Worm (Caenorhabditis elegans) whole organism, L4 larva: ENCODE results near the gene C45G9.12.
"Not testable (repeated sequence)": the region's sequence is repeated elsewhere in the genome, so short reads cannot be mapped to it uniquely, and the experiment has no call there.

Source experiments
- F10B5.3 ChIP-seq: sonication (generic microtip); optimal IDR thresholded peaks from 2 replicates; lab custom pipeline; 2016; ENCODE audit warnings: mild to moderate bottlenecking, missing genetic modification characterization, missing compliant biosample characterization
- R02D3.7 ChIP-seq: fragments of 150-350 bp; sonication (generic microtip); optimal IDR thresholded peaks from 3 replicates; lab custom pipeline; 2014; ENCODE audit warnings: missing biosample characterization, missing genetic modification characterization
- Y105C5A.15 ChIP-seq: fragments of 200-800 bp; sonication (Bioruptor generic); IDR thresholded peaks from 2 replicates; pipeline ENCODE4 v1.3.6; 2022; ENCODE audit warnings: missing genetic modification characterization, missing compliant biosample characterization
- Y5F2A.4 ChIP-seq: fragments of 200-800 bp; sonication (Bioruptor generic); optimal IDR thresholded peaks from 2 replicates; lab custom pipeline; 2018; ENCODE audit warnings: mild to moderate bottlenecking, missing genetic modification characterization, missing compliant biosample characterization
- Y75B8A.6 ChIP-seq: fragments of 200-800 bp; sonication (Bioruptor generic); IDR thresholded peaks from 2 replicates; pipeline ENCODE4 v1.3.6; 2022; ENCODE audit warnings: missing genetic modification reagents, missing genetic modification characterization, missing compliant biosample characterization
- aha-1 ChIP-seq: fragments of 150-350 bp; peaks from one replicate; lab custom pipeline; 2014; ENCODE audit warnings: missing biosample characterization, missing genetic modification characterization
- arid-1 ChIP-seq: fragments of 200-800 bp; sonication (Bioruptor generic); conservative IDR thresholded peaks from 2 replicates; pipeline ENCODE4 v1.3.6; 2022; ENCODE audit warnings: missing genetic modification reagents, missing genetic modification characterization, missing compliant biosample characterization
- ceh-20 ChIP-seq: fragments of 200-800 bp; sonication (Bioruptor generic); IDR thresholded peaks from 2 replicates; pipeline ENCODE4 v1.3.6; 2022; ENCODE audit warnings: missing genetic modification reagents, missing genetic modification characterization, missing compliant biosample characterization
- ceh-32 ChIP-seq: sonication (generic microtip); optimal IDR thresholded peaks from 2 replicates; lab custom pipeline; 2016; ENCODE audit warnings: mild to moderate bottlenecking, missing genetic modification characterization, missing compliant biosample characterization; ENCODE audit not compliant: poor library complexity
- ceh-62 ChIP-seq: sonication (generic microtip); optimal IDR thresholded peaks from 2 replicates; lab custom pipeline; 2017; ENCODE audit warnings: missing biosample characterization, missing genetic modification characterization
- ceh-82 ChIP-seq: sonication (generic microtip); optimal IDR thresholded peaks from 2 replicates; lab custom pipeline; 2017; ENCODE audit warnings: missing biosample characterization, missing genetic modification characterization
- cey-2 ChIP-seq: sonication (generic microtip); optimal IDR thresholded peaks from 3 replicates; lab custom pipeline; 2017; ENCODE audit warnings: missing genetic modification characterization, mild to moderate bottlenecking, missing compliant biosample characterization, antibody characterized with exemption, borderline replicate concordance; ENCODE audit not compliant: insufficient read depth
- ctbp-1 ChIP-seq: fragments of 200-800 bp; sonication (Bioruptor generic); IDR thresholded peaks from 2 replicates; pipeline ENCODE4 v1.3.6; 2022; ENCODE audit warnings: missing genetic modification reagents, missing genetic modification characterization, missing compliant biosample characterization
- daf-16 ChIP-seq, 3 experiments: sonication (generic microtip); optimal IDR thresholded peaks; 2 replicates each; lab custom pipeline; 2016 to 2017; ENCODE audit warnings: missing genetic modification characterization in 3 of 3, missing genetic modification reagents in 3 of 3, mild to moderate bottlenecking in 2 of 3, missing compliant biosample characterization in 2 of 3, missing biosample characterization in 1 of 3, moderate library complexity in 1 of 3
- daf-19 ChIP-seq: fragments of 200-800 bp; sonication (Bioruptor generic); conservative IDR thresholded peaks from 2 replicates; pipeline ENCODE4 v1.3.6; 2022; ENCODE audit warnings: missing genetic modification characterization, missing compliant biosample characterization
- dmd-6 ChIP-seq: fragments of 200-800 bp; sonication (Bioruptor generic); IDR thresholded peaks from 2 replicates; pipeline ENCODE4 v1.3.6; 2022; ENCODE audit warnings: missing genetic modification reagents, missing genetic modification characterization, missing compliant biosample characterization
- dmd-9 ChIP-seq: fragments of 200-800 bp; sonication (Bioruptor generic); IDR thresholded peaks from 2 replicates; pipeline ENCODE4 v1.3.6; 2022; ENCODE audit warnings: missing genetic modification reagents, missing genetic modification characterization, missing compliant biosample characterization
- dpl-1 ChIP-seq: fragments of 150-350 bp; optimal IDR thresholded peaks from 2 replicates; lab custom pipeline; 2014; ENCODE audit warnings: missing biosample characterization, missing genetic modification reagents, missing genetic modification characterization
- egl-27 ChIP-seq: sonication (generic microtip); optimal IDR thresholded peaks from 3 replicates; lab custom pipeline; 2017; ENCODE audit warnings: missing biosample characterization, missing genetic modification reagents, missing genetic modification characterization
- hlh-30 ChIP-seq: sonication (generic microtip); optimal IDR thresholded peaks from 2 replicates; lab custom pipeline; 2017; ENCODE audit warnings: antibody characterized with exemption, mild to moderate bottlenecking, missing genetic modification characterization, missing compliant biosample characterization; ENCODE audit not compliant: insufficient read depth
- lin-1 ChIP-seq: fragments of 200-800 bp; sonication (Bioruptor generic); IDR thresholded peaks from 2 replicates; pipeline ENCODE4 v1.3.6; 2022; ENCODE audit warnings: missing genetic modification reagents, missing genetic modification characterization, missing compliant biosample characterization
- lin-13 ChIP-seq: fragments of 150-350 bp; optimal IDR thresholded peaks from 2 replicates; lab custom pipeline; 2014; ENCODE audit warnings: missing biosample characterization, missing genetic modification reagents, missing genetic modification characterization
- lin-15B ChIP-seq: fragments of 150-350 bp; sonication (generic microtip); optimal IDR thresholded peaks from 3 replicates; lab custom pipeline; 2014; ENCODE audit warnings: missing biosample characterization, missing genetic modification characterization
- lin-39 ChIP-seq: fragments of 150-350 bp; optimal IDR thresholded peaks from 2 replicates; lab custom pipeline; 2014; ENCODE audit warnings: missing biosample characterization, missing genetic modification reagents, missing genetic modification characterization
- madf-9 ChIP-seq: fragments of 200-800 bp; sonication (Bioruptor generic); conservative IDR thresholded peaks from 2 replicates; pipeline ENCODE4 v1.3.6; 2022; ENCODE audit warnings: missing genetic modification reagents, missing genetic modification characterization, missing compliant biosample characterization
- mdl-1 ChIP-seq, 2 experiments: fragments of 150-350 bp in 1 of 2; sonication (generic microtip) in 1 of 2; optimal IDR thresholded peaks; 2 replicates each; lab custom pipeline; 2014 to 2017; ENCODE audit warnings: missing biosample characterization in 2 of 2, missing genetic modification characterization in 2 of 2
- mdt-29 ChIP-seq: fragments of 200-800 bp; sonication (Bioruptor generic); IDR thresholded peaks from 2 replicates; pipeline ENCODE4 v1.3.6; 2022; ENCODE audit warnings: missing genetic modification reagents, missing genetic modification characterization, missing compliant biosample characterization
- mep-1 ChIP-seq: fragments of 150-350 bp; sonication (generic microtip); optimal IDR thresholded peaks from 3 replicates; lab custom pipeline; 2014; ENCODE audit warnings: missing biosample characterization, missing genetic modification characterization
- mes-2 ChIP-seq: sonication (generic microtip); optimal IDR thresholded peaks from 2 replicates; lab custom pipeline; 2016; ENCODE audit warnings: missing genotype, mild to moderate bottlenecking, missing genetic modification characterization, missing compliant biosample characterization; ENCODE audit not compliant: poor library complexity, severe bottlenecking
- nhr-10 ChIP-seq: fragments of 150-350 bp; optimal IDR thresholded peaks from 2 replicates; lab custom pipeline; 2014; ENCODE audit warnings: missing biosample characterization, missing genetic modification characterization
- nhr-102 ChIP-seq: sonication (generic microtip); optimal IDR thresholded peaks from 2 replicates; lab custom pipeline; 2016; ENCODE audit warnings: mild to moderate bottlenecking, missing genetic modification characterization, moderate library complexity, missing compliant biosample characterization
- nhr-11 ChIP-seq: fragments of 150-350 bp; optimal IDR thresholded peaks from 2 replicates; lab custom pipeline; 2014; ENCODE audit warnings: missing biosample characterization, missing genetic modification characterization
- nhr-237 ChIP-seq: sonication (generic microtip); optimal IDR thresholded peaks from 2 replicates; lab custom pipeline; 2017; ENCODE audit warnings: missing biosample characterization, missing genetic modification characterization
- nhr-41 ChIP-seq: fragments of 200-800 bp; sonication (Bioruptor generic); IDR thresholded peaks from 2 replicates; pipeline ENCODE4 v1.3.6; 2022; ENCODE audit warnings: missing genetic modification reagents, missing genetic modification characterization, missing compliant biosample characterization
- nhr-77 ChIP-seq: fragments of 150-350 bp; optimal IDR thresholded peaks from 2 replicates; lab custom pipeline; 2014; ENCODE audit warnings: missing biosample characterization, missing genetic modification characterization
- pqm-1 ChIP-seq: sonication (generic microtip); optimal IDR thresholded peaks from 2 replicates; lab custom pipeline; 2017; ENCODE audit warnings: missing biosample characterization, missing genetic modification characterization
- sdz-12 ChIP-seq: fragments of 200-800 bp; sonication (Bioruptor generic); optimal IDR thresholded peaks from 2 replicates; lab custom pipeline; 2018; ENCODE audit warnings: mild to moderate bottlenecking, missing genetic modification characterization, missing compliant biosample characterization
- zfp-2 ChIP-seq: sonication (generic microtip); optimal IDR thresholded peaks from 2 replicates; lab custom pipeline; 2016; ENCODE audit warnings: mild to moderate bottlenecking, missing genetic modification characterization, missing compliant biosample characterization
- zfp-3 ChIP-seq: fragments of 200-800 bp; sonication (Bioruptor generic); conservative IDR thresholded peaks from 2 replicates; pipeline ENCODE4 v1.3.6; 2022; ENCODE audit warnings: missing genetic modification reagents, missing genetic modification characterization, missing compliant biosample characterization
- zip-11 ChIP-seq: fragments of 200-800 bp; sonication (Bioruptor generic); IDR thresholded peaks from 2 replicates; pipeline ENCODE4 v1.3.6; 2022; ENCODE audit warnings: missing genetic modification characterization, missing compliant biosample characterization

Gene C45G9.12

ce11 chrIII:5068675-5069233 is 2.7 kb downstream of the C45G9.12 start, which contains the start of the genes C45G9.11 and C45G9.2 (continued):
- TF ChIP-seq mes-2 (tag; lab: Kevin White, UChicago) (peak; percentile 99), dpl-1 (GFP tag; lab: Kevin White, UChicago) (peak; percentile 94), lin-39 (no peak), zfp-3 (GFP tag; lab: Robert Waterston, UW) (0 out of 2 replicates have a peak, but pooled peaks have one; percentile 13), Y75B8A.6 (GFP tag; lab: Robert Waterston, UW) (no peak), dmd-9 (GFP tag; lab: Robert Waterston, UW) (peak; percentile 84), lin-13 (peak; percentile 18), zip-11 (GFP tag; lab: Robert Waterston, UW) (no peak), ceh-32 (tag; lab: Kevin White, UChicago) (no peak), hlh-30 (no peak), pqm-1 (tag; lab: Kevin White, UChicago) (no peak), lin-15B (tag; lab: Kevin White, UChicago) (no peak), R02D3.7 (tag; lab: Kevin White, UChicago) (no peak), nhr-41 (GFP tag; lab: Robert Waterston, UW) (no peak), dmd-6 (GFP tag; lab: Robert Waterston, UW) (peak; percentile 54; the same call in 1 of the 2 replicates), nhr-11 (tag; lab: Kevin White, UChicago) (no peak), Y5F2A.4 (GFP tag; lab: Kevin White, UChicago) (no peak), mdl-1 (tag; optimal IDR thresholded peaks at IDR 0.05; lab: Kevin White, UChicago) (no peak), nhr-10 (tag; lab: Kevin White, UChicago) (no peak)

- TF ChIP-seq ctbp-1 (GFP tag; lab: Robert Waterston, UW); F10B5.3 (tag; lab: Kevin White, UChicago); mep-1: not testable (repeated sequence)
- TF ChIP-seq, all 104 proteins: peak for 0; not testable (repeated sequence) for 104
Measured at ce11 chrIII:5062406-5062805, 9.0 kb downstream of the C45G9.12 start, which contains the start of gene C45G9.4. C45G9.4 (plus strand) TSS chrIII:5062706.

DNA sequence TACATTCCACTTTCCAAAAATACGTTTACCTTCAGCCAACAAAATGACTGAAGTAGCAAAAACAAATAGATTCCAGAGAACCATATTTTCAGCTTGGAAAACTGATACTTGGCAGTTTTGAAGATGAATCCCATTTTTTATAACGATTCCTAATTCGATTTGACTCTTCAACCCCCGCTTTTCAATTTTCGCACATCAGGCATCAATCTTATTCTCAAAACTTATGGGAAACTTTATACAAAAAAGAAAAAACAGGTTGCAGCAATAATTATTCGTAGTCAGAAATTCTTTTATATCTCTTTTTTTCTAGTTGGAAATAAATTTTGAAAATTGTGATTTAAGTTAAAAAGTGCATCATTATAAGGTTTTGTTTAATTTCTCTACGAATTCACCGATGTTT is 9.6 kb downstream of the C45G9.12 start, which contains the start of gene C45G9.10:
TSS of gene C45G9.10 (minus strand) at position 101 of the 400 bp plus-strand sequence.
- TF ChIP-seq daf-19 (GFP tag; lab: Robert Waterston, UW) = no peak
- peak; percentile 64 for TF ChIP-seq aha-1 (tag; lab: Kevin White, UChicago)

- TF ChIP-seq ceh-20 (GFP tag; lab: Robert Waterston, UW); ceh-32 (tag; lab: Kevin White, UChicago); madf-9 (GFP tag; lab: Robert Waterston, UW): not testable (repeated sequence)
Measured at ce11 chrIII:5055709-5056108, 15.7 kb downstream of the C45G9.12 start, which contains the start of gene C45G9.9. C45G9.9 (minus strand) TSS chrIII:5055809.

ce11 chrIII:5053541-5053940 is 17.9 kb downstream of the C45G9.12 start, which contains the start of gene C45G9.8:
C45G9.8 (minus strand) TSS chrIII:5053641.
- TF ChIP-seq zfp-2 (no peak), egl-27 (tag; lab: Kevin White, UChicago) (no peak), sdz-12 (GFP tag; lab: Kevin White, UChicago) (no peak), R02D3.7 (tag; lab: Kevin White, UChicago) (no peak), cey-2 (no peak), Y105C5A.15 (GFP tag; lab: Robert Waterston, UW) (no peak), arid-1 (GFP tag; lab: Robert Waterston, UW) (no peak), ceh-82 (tag; lab: Kevin White, UChicago) (no peak), pqm-1 (tag; lab: Kevin White, UChicago) (no peak), daf-19 (GFP tag; lab: Robert Waterston, UW) (no peak), lin-1 (GFP tag; lab: Robert Waterston, UW) (no peak), F10B5.3 (tag; lab: Kevin White, UChicago) (no peak), daf-16 (GFP tag; optimal IDR thresholded peaks at IDR 0.05; lab: Kevin White, UChicago) (no peak), daf-16 (tag; optimal IDR thresholded peaks at IDR 0.05; lab: Kevin White, UChicago) (no peak), nhr-102 (tag; lab: Kevin White, UChicago) (no peak), nhr-77 (tag; lab: Kevin White, UChicago) (no peak), nhr-237 (no peak), ceh-62 (tag; lab: Kevin White, UChicago) (no peak), mdt-29 (no peak)
- TF ChIP-seq, all 104 proteins: peak for 0
